Worm (Caenorhabditis elegans): ENCODE results near the gene grl-12.

Gene grl-12

DNA sequence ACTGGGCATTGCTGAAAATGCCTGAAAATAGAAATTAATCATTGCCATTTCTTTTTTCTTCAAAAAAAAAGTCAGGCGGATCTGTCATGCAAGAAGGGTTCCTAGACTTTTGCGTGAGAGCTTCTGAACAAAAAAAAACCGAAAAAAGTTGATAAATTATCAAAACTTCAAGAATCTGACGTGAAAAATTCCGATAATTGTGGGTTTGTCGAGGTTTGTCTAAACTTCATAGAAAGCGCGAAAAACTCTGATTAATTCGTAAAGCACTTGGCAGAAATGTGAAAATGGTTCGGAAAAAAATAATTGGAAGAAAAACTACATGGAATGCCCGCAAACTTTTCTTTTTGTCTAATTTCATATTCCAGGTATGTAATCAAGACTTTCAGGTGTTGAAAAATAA, 36.7 kb upstream of the grl-12 start, which contains the start of gene ZC190.5:
TSS of gene ZC190.5 (minus strand) at position 101 of the 400 bp plus-strand sequence.
- TF ChIP-seq nhr-21 (tag; optimal IDR thresholded peaks at IDR 0.05) (no peak), snpc-4 (tag; optimal IDR thresholded peaks at IDR 0.05) (no peak), nhr-129 (tag; optimal IDR thresholded peaks at IDR 0.05) (no peak), ztf-1 (GFP tag; conservative IDR thresholded peaks at IDR 0.05) (no peak), lin-13 (GFP tag; optimal IDR thresholded peaks at IDR 0.05) (no peak), unc-39 (tag; optimal IDR thresholded peaks at IDR 0.05) (no peak), R02D3.7 (tag; optimal IDR thresholded peaks at IDR 0.05) (no peak), mab-5 (tag; optimal IDR thresholded peaks at IDR 0.05) (no peak), zag-1 (tag; optimal IDR thresholded peaks at IDR 0.05) (no peak), nhr-11 (tag; optimal IDR thresholded peaks at IDR 0.05) (no peak), lin-39 (tag; optimal IDR thresholded peaks at IDR 0.05) (no peak)

DNA sequence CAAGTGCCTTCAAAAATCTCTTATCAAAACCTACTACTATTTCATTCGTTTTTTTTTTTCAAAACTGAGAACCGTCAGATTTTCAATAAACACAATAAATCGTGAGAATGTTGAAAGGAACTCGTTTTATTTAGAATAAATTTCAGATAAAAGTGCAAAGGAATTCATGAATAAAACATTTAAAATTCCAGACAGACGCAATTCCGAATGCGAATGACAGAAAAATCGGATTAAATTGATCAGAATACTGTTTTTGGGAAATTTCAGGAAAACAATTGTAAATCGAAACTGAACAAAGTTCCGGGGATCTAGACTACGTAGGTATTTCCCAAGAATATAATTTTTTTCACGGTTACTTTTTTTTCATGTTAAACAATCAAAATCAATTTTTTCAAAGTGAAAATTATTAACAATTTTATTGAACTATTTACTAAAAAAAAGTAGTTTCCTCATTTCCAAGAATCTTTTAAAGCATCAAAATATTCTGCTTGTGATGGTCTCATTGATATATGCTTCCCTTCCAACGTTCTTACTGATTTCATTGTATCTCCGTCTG, 34.8 kb upstream of the grl-12 start:
- TF ChIP-seq unc-39 (tag; optimal IDR thresholded peaks at IDR 0.05) (no peak), F13H6.1 (tag; optimal IDR thresholded peaks at IDR 0.05) (no peak), nhr-25 (tag; optimal IDR thresholded peaks at IDR 0.05) (peak; percentile 7), snpc-4 (tag; optimal IDR thresholded peaks at IDR 0.05) (no peak), lsy-2 (tag; optimal IDR thresholded peaks at IDR 0.05) (no peak), lin-11 (tag; optimal IDR thresholded peaks at IDR 0.05) (no peak)

DNA sequence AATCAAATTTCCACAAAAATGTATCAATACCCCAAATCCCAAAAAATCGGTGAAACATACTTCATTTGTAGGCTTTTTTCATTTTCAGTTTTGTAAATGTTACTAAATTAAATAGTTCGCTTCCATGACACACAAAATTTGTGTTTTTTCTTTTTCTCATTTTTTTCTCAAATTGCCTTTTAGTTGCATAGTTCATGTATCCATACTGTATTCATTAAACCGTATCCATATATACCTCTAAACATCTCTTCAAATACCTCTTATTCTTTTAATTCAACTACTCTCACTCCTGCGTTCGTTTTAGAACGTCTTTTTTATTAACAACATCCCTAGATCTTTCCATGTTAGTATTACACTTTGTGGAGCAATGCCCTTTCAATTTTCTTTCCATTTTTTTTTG, 34.0 kb upstream of the grl-12 start:
- TF ChIP-seq nhr-25 (tag; optimal IDR thresholded peaks at IDR 0.05) (peak; percentile 31), R02D3.7 (tag; optimal IDR thresholded peaks at IDR 0.05) (no peak)

DNA sequence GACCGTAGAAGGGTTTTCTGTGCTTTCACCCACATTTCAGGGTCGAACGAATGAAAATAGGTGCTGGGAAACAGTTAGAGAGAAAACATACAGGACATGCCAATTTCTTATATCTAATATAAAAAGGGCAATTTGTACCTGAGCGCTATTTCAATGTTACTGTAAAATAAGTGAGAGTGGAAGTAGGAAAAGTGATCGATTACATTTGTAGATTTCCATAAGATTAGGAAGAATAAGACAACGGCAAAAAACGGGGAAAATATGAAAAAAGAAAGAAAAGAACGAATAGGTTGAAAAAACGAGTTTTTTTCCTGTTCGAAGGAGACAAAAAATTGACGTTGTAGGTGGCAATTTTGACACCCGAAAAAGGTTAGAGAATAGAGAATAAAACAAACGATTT, 31.4 kb upstream of the grl-12 start:
- TF ChIP-seq nhr-237 (tag; optimal IDR thresholded peaks at IDR 0.05), result no peak
- peak; percentile 47 for TF ChIP-seq ceh-16 (tag; optimal IDR thresholded peaks at IDR 0.05)
- peak; percentile 93 for TF ChIP-seq blmp-1 (tag; optimal IDR thresholded peaks at IDR 0.05; ENCODE audit: insufficient read depth)
- peak; percentile 65 for TF ChIP-seq nhr-25 (tag; optimal IDR thresholded peaks at IDR 0.05)

DNA sequence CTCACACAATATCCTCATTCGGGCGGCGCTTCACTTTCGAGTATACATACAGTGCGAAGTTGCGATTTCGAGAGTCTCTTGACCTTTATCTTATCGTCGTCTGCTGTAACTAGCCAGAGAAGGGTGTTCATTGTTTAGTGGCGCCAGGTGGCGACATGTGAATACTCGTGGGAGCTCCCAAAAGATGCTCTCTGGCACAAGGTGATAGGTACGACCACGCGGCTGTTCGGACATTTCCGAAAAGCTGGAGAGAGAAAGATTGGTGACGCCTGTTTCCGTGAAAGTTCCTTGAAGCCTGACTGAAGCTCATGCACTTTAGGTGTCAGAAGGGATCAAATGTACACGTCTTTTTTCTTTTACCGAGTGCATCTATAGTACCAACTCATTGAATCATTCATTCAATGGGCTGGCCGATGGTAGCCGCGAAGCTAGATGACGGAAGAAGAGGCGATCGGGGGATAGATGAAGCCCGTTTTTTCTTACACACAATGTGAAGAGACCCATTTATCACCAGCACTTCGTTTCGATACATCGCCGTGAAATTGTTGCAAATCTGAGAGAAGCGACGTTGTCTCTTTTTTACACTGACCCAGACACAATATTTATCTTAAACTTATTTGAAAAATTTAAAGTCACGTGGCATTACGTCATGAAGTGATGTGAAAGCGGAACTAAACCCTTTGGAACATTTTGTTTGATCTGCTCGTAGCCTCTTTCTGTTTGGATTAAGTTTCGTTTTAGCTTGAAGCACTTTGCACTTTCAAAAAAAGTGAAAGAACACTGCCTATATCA, 30.6 kb upstream of the grl-12 start:
- TF ChIP-seq sma-9 (GFP tag; optimal IDR thresholded peaks at IDR 0.05) (peak; percentile 78), sma-9 (tag; optimal IDR thresholded peaks at IDR 0.05) (no peak), mab-5 (tag; optimal IDR thresholded peaks at IDR 0.05) (no peak), F13H6.1 (tag; optimal IDR thresholded peaks at IDR 0.05) (peak; percentile 71), nhr-129 (tag; optimal IDR thresholded peaks at IDR 0.05) (peak; percentile 33), lsy-2 (tag; optimal IDR thresholded peaks at IDR 0.05) (peak in 1 of 2 experiments; percentile 25)

DNA sequence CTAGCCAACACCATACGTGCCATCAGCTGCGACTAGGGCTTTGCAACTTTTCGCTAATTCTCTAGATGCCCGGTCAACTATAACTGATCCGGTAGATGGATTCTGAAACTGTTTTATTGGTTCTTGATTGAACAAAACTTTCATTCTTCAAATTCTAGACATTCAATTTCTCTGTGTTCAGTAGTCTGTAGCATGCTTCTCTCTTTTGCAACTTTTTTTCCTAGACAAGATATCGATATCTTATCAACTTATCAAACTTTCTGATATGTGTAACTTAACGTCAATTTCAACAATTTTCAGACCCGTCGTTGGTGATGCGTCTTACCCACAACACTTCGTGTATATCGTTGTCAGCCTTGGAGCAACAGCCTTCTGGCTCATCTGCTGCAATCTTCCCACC, 29.0 kb upstream of the grl-12 start, which contains the start of gene ZC190.4:
TSS of gene ZC190.4 (plus strand) at position 301 of the 400 bp plus-strand sequence.
- TF ChIP-seq nhr-10 (tag; optimal IDR thresholded peaks at IDR 0.05) (no peak), nhr-6 (tag; optimal IDR thresholded peaks at IDR 0.05) (no peak), ztf-1 (GFP tag; conservative IDR thresholded peaks at IDR 0.05) (no peak), snpc-4 (tag; optimal IDR thresholded peaks at IDR 0.05) (no peak), lsy-2 (tag; optimal IDR thresholded peaks at IDR 0.05) (no peak), mab-5 (tag; optimal IDR thresholded peaks at IDR 0.05) (no peak), lin-11 (tag; optimal IDR thresholded peaks at IDR 0.05) (no peak), ceh-16 (tag; optimal IDR thresholded peaks at IDR 0.05) (no peak), mbf-1 (tag; optimal IDR thresholded peaks at IDR 0.05) (no peak), C34F6.9 (tag; optimal IDR thresholded peaks at IDR 0.05) (no peak)

DNA sequence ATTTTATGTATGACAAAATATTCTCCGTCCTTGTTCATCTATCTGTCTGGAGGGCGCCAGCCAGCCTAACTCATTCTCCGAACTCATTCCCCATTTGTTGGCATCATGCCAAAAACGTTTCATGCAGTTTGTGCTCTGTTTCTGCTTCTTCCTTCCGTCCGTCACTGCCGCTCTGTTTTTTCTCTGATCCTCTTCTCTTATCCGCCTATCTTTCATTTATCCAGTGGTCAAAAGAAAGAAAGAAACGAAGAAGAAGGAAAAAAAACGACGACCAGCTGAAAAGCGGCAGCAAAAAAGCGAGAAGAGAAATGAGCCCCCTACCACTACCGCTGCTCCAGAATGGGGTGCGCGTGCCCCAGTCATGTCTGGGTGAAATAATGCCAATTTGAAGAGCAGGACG, 26.2 kb upstream of the grl-12 start:
- TF ChIP-seq lsy-2 (tag; optimal IDR thresholded peaks at IDR 0.05) (peak in 1 of 2 experiments; percentile 29), unc-62 (GFP tag; optimal IDR thresholded peaks at IDR 0.05) (no peak), nhr-129 (tag; optimal IDR thresholded peaks at IDR 0.05) (peak; percentile 40), sma-9 (GFP tag; optimal IDR thresholded peaks at IDR 0.05) (peak; percentile 43), sma-9 (tag; optimal IDR thresholded peaks at IDR 0.05) (no peak), nhr-11 (tag; optimal IDR thresholded peaks at IDR 0.05) (no peak), unc-39 (tag; optimal IDR thresholded peaks at IDR 0.05) (no peak), elt-1 (tag; optimal IDR thresholded peaks at IDR 0.05) (no peak), skn-1 (tag; optimal IDR thresholded peaks at IDR 0.05) (no peak), C34F6.9 (tag; optimal IDR thresholded peaks at IDR 0.05) (peak; percentile 51), Y55F3AM.14 (GFP tag; optimal IDR thresholded peaks at IDR 0.05) (peak; percentile 43), ZK546.5 (tag; optimal IDR thresholded peaks at IDR 0.05) (no peak), zag-1 (tag; optimal IDR thresholded peaks at IDR 0.05) (peak; percentile 80), nhr-12 (tag; optimal IDR thresholded peaks at IDR 0.05) (no peak), unc-55 (GFP tag; optimal IDR thresholded peaks at IDR 0.05) (peak; percentile 40), F13H6.1 (tag; optimal IDR thresholded peaks at IDR 0.05) (peak; percentile 57), snpc-4 (tag; optimal IDR thresholded peaks at IDR 0.05) (peak; percentile 6), sem-4 (tag; optimal IDR thresholded peaks at IDR 0.05) (peak; percentile 36)

Data from whole organism, L2 larva.